Fruit fly (Drosophila melanogaster) whole organism, embryonic: ENCODE data around the gene CG34417.

Experiments
- Adf1 ChIP-seq: fragments of 200-800 bp; sonication (Bioruptor generic); IDR thresholded peaks from 2 replicates; pipeline ENCODE4 v1.3.6; 2022; ENCODE audit warnings: missing biosample characterization, missing genetic modification characterization
- BtbVII ChIP-seq: fragments of 200-800 bp; sonication (Bioruptor generic); optimal IDR thresholded peaks from 3 replicates; lab custom pipeline; 2017; ENCODE audit warnings: missing biosample characterization, mild to moderate bottlenecking, missing genetic modification characterization
- C15 ChIP-seq: fragments of 200-800 bp; sonication (Bioruptor generic); IDR thresholded peaks from 3 replicates; pipeline ENCODE4 v1.3.6; 2022; ENCODE audit warnings: missing biosample characterization, missing genetic modification characterization
- CG10431 ChIP-seq: fragments of 200-800 bp; sonication (Bioruptor generic); optimal IDR thresholded peaks from 3 replicates; lab custom pipeline; 2018; ENCODE audit warnings: missing biosample characterization, mild to moderate bottlenecking, missing genetic modification characterization
- CG11560 ChIP-seq: fragments of 200-800 bp; sonication (Bioruptor generic); IDR thresholded peaks from 3 replicates; pipeline ENCODE4 v1.3.6; 2022; ENCODE audit warnings: missing biosample characterization, missing genetic modification characterization
- CG11723 ChIP-seq: fragments of 200-800 bp; sonication (Bioruptor generic); optimal IDR thresholded peaks from 2 replicates; lab custom pipeline; 2017; ENCODE audit warnings: missing biosample characterization, mild to moderate bottlenecking, missing genetic modification characterization
- CG12236 ChIP-seq: fragments of 200-800 bp; sonication (Bioruptor generic); optimal IDR thresholded peaks from 2 replicates; lab custom pipeline; 2016; ENCODE audit warnings: missing biosample characterization, missing genetic modification characterization
- CG12769 ChIP-seq: fragments of 200-800 bp; sonication (Bioruptor generic); optimal IDR thresholded peaks from 2 replicates; lab custom pipeline; 2019; ENCODE audit warnings: missing biosample characterization, mild to moderate bottlenecking, missing genetic modification characterization, moderate library complexity
- CG13123 ChIP-seq: fragments of 200-800 bp; sonication (Bioruptor generic); optimal IDR thresholded peaks from 2 replicates; lab custom pipeline; 2016; ENCODE audit warnings: missing biosample characterization, missing genetic modification characterization
- CG1792 ChIP-seq: fragments of 200-800 bp; sonication (Bioruptor generic); optimal IDR thresholded peaks from 2 replicates; lab custom pipeline; 2016; ENCODE audit warnings: missing biosample characterization, missing genetic modification characterization
- CG18599 ChIP-seq: fragments of 200-800 bp; sonication (Bioruptor generic); optimal IDR thresholded peaks from 3 replicates; lab custom pipeline; 2017; ENCODE audit warnings: missing biosample characterization, missing genetic modification characterization, mild to moderate bottlenecking, moderate library complexity, missing genetic modification reagents
- CG2129 ChIP-seq: fragments of 200-800 bp; sonication (Bioruptor generic); IDR thresholded peaks from 2 replicates; pipeline ENCODE4 v1.3.6; 2022; ENCODE audit warnings: missing biosample characterization, missing genetic modification characterization; ENCODE audit not compliant: partially characterized antibody
- CG2199 ChIP-seq: fragments of 200-800 bp; sonication (Bioruptor generic); IDR thresholded peaks from 3 replicates; pipeline ENCODE4 v1.3.6; 2022; ENCODE audit warnings: missing biosample characterization, missing genetic modification characterization
- CG33213 ChIP-seq: fragments of 200-800 bp; sonication (Bioruptor generic); optimal IDR thresholded peaks from 3 replicates; lab custom pipeline; 2016; ENCODE audit warnings: missing biosample characterization, missing genetic modification characterization
- CG3847 ChIP-seq: fragments of 200-800 bp; sonication (Bioruptor generic); IDR thresholded peaks from 2 replicates; pipeline ENCODE4 v1.3.6; 2022; ENCODE audit warnings: missing biosample characterization, missing genetic modification characterization
- CG4282 ChIP-seq: fragments of 200-800 bp; sonication (Bioruptor generic); optimal IDR thresholded peaks from 2 replicates; lab custom pipeline; 2016; ENCODE audit warnings: missing biosample characterization, missing genetic modification characterization
- CG43689 ChIP-seq: fragments of 200-800 bp; sonication (Bioruptor generic); IDR thresholded peaks from 2 replicates; pipeline ENCODE4 v1.3.6; 2022; ENCODE audit warnings: missing biosample characterization, missing genetic modification characterization
- CG4854 ChIP-seq: fragments of 200-800 bp; sonication (Bioruptor generic); optimal IDR thresholded peaks from 2 replicates; lab custom pipeline; 2016; ENCODE audit warnings: missing biosample characterization, missing genetic modification characterization, inconsistent platforms
- CG6854 ChIP-seq: fragments of 200-800 bp; sonication (Bioruptor generic); optimal IDR thresholded peaks from 3 replicates; lab custom pipeline; 2017; ENCODE audit warnings: missing biosample characterization, mild to moderate bottlenecking, missing genetic modification characterization
- CG7987 ChIP-seq: fragments of 200-800 bp; sonication (Bioruptor generic); optimal IDR thresholded peaks from 2 replicates; lab custom pipeline; 2018; ENCODE audit warnings: missing biosample characterization, mild to moderate bottlenecking, missing genetic modification characterization, moderate library complexity
- CG9797 ChIP-seq: fragments of 200-800 bp; sonication (Bioruptor generic); optimal IDR thresholded peaks from 3 replicates; lab custom pipeline; 2018; ENCODE audit warnings: missing biosample characterization, mild to moderate bottlenecking, missing genetic modification characterization
- CkIIα-i1 ChIP-seq: fragments of 200-800 bp; sonication (Bioruptor generic); IDR thresholded peaks from 2 replicates; pipeline ENCODE4 v1.3.6; 2022; ENCODE audit warnings: missing biosample characterization, missing genetic modification characterization
- D19B ChIP-seq: fragments of 200-800 bp; sonication (Bioruptor generic); optimal IDR thresholded peaks from 2 replicates; lab custom pipeline; 2017; ENCODE audit warnings: missing biosample characterization, mild to moderate bottlenecking, missing genetic modification characterization
- Gsc ChIP-seq: fragments of 200-800 bp; sonication (Bioruptor generic); IDR thresholded peaks from 2 replicates; pipeline ENCODE4 v1.3.6; 2022; ENCODE audit warnings: missing biosample characterization, missing genetic modification characterization
- Gug ChIP-seq: fragments of 200-800 bp; sonication (Bioruptor generic); IDR thresholded peaks from 4 replicates; pipeline ENCODE4 v1.3.6; 2022; ENCODE audit warnings: missing biosample characterization, missing genetic modification characterization
- HLH3B ChIP-seq: fragments of 200-800 bp; sonication (Bioruptor generic); IDR thresholded peaks from 2 replicates; pipeline ENCODE4 v1.3.6; 2022; ENCODE audit warnings: missing biosample characterization, missing genetic modification characterization
- Hr51 ChIP-seq, 2 experiments: fragments of 200-800 bp; sonication (Bioruptor generic); optimal IDR thresholded peaks; 2 replicates in 1 of 2; 3 replicates in 1 of 2; lab custom pipeline; 2016 to 2018; ENCODE audit warnings: missing biosample characterization in 2 of 2, missing genetic modification characterization in 2 of 2, mild to moderate bottlenecking in 1 of 2, moderate library complexity in 1 of 2
- Ravus ChIP-seq: fragments of 200-800 bp; sonication (Bioruptor generic); IDR thresholded peaks from 2 replicates; pipeline ENCODE4 v1.3.6; 2022; ENCODE audit warnings: missing biosample characterization, missing genetic modification characterization
- Six4 ChIP-seq: fragments of 200-800 bp; sonication (Bioruptor generic); optimal IDR thresholded peaks from 2 replicates; lab custom pipeline; 2016; ENCODE audit warnings: missing biosample characterization, missing genetic modification characterization
- Sox102F ChIP-seq: fragments of 200-800 bp; sonication (Bioruptor generic); optimal IDR thresholded peaks from 2 replicates; lab custom pipeline; 2018; ENCODE audit warnings: missing biosample characterization, mild to moderate bottlenecking, missing genetic modification characterization, moderate library complexity
- Spps ChIP-seq: fragments of 200-800 bp; sonication (Bioruptor generic); optimal IDR thresholded peaks from 2 replicates; lab custom pipeline; 2018; ENCODE audit warnings: missing biosample characterization, mild to moderate bottlenecking, missing genetic modification characterization
- Sry-β ChIP-seq: fragments of 200-800 bp; sonication (Bioruptor generic); optimal IDR thresholded peaks from 2 replicates; lab custom pipeline; 2018; ENCODE audit warnings: missing biosample characterization, mild to moderate bottlenecking, missing genetic modification characterization, moderate library complexity
- TFAM ChIP-seq: fragments of 200-800 bp; sonication (Bioruptor generic); optimal IDR thresholded peaks from 2 replicates; lab custom pipeline; 2017; ENCODE audit warnings: missing biosample characterization, missing genetic modification characterization, inconsistent platforms
- Trl ChIP-seq, 3 experiments: fragments of >200 bp in 2 of 3; fragments of 200-800 bp in 1 of 3; sonication (Bioruptor generic) in 1 of 3; optimal IDR thresholded peaks; 2 replicates in 1 of 3; 3 replicates in 2 of 3; lab custom pipeline; 2016 to 2017; ENCODE audit warnings: missing biosample characterization in 1 of 3, missing genetic modification characterization in 1 of 3
- Xrp1 ChIP-seq: fragments of 200-800 bp; sonication (Bioruptor generic); IDR thresholded peaks from 2 replicates; pipeline ENCODE4 v1.3.6; 2022; ENCODE audit warnings: missing biosample characterization, missing genetic modification characterization
- ase ChIP-seq: fragments of 200-800 bp; sonication (Bioruptor generic); IDR thresholded peaks from 3 replicates; pipeline ENCODE4 v1.3.6; 2022; ENCODE audit warnings: missing biosample characterization, missing genetic modification characterization
- chif ChIP-seq, 2 experiments: fragments of 200-800 bp; sonication (Bioruptor generic); optimal IDR thresholded peaks; 3 replicates each; lab custom pipeline; 2016; ENCODE audit warnings: missing biosample characterization in 2 of 2, missing genetic modification characterization in 2 of 2
- crp ChIP-seq, 2 experiments: fragments of 200-800 bp; sonication (Bioruptor generic); optimal IDR thresholded peaks; 2 replicates in 1 of 2; 3 replicates in 1 of 2; lab custom pipeline; 2017; ENCODE audit warnings: missing biosample characterization in 2 of 2, missing genetic modification characterization in 2 of 2, mild to moderate bottlenecking in 1 of 2, moderate library complexity in 1 of 2
- dimm ChIP-seq: fragments of 200-800 bp; sonication (Bioruptor generic); IDR thresholded peaks from 2 replicates; pipeline ENCODE4 v1.3.6; 2022; ENCODE audit warnings: missing biosample characterization, missing genetic modification characterization
- dm ChIP-seq: fragments of 200-800 bp; sonication (Bioruptor generic); optimal IDR thresholded peaks from 3 replicates; lab custom pipeline; 2016; ENCODE audit warnings: missing biosample characterization, missing genetic modification characterization
- fu2 ChIP-seq: fragments of 200-800 bp; sonication (Bioruptor generic); optimal IDR thresholded peaks from 2 replicates; lab custom pipeline; 2016; ENCODE audit warnings: missing biosample characterization, missing genetic modification characterization
- ken ChIP-seq: fragments of 200-800 bp; sonication (Bioruptor generic); IDR thresholded peaks from 3 replicates; pipeline ENCODE4 v1.3.6; 2022; ENCODE audit warnings: missing biosample characterization, missing genetic modification characterization
- oc ChIP-seq: fragments of 200-800 bp; sonication (Bioruptor generic); optimal IDR thresholded peaks from 2 replicates; lab custom pipeline; 2018; ENCODE audit warnings: missing biosample characterization, mild to moderate bottlenecking, missing genetic modification characterization, moderate library complexity
- pum ChIP-seq: fragments of 200-800 bp; sonication (Bioruptor generic); optimal IDR thresholded peaks from 2 replicates; lab custom pipeline; 2016; ENCODE audit warnings: missing biosample characterization, missing genetic modification characterization
- run ChIP-seq: fragments of 200-800 bp; sonication (Bioruptor generic); optimal IDR thresholded peaks from 3 replicates; lab custom pipeline; 2018; ENCODE audit warnings: missing biosample characterization, mild to moderate bottlenecking, missing genetic modification characterization
- sim ChIP-seq: fragments of 200-800 bp; sonication (Bioruptor generic); IDR thresholded peaks from 2 replicates; pipeline ENCODE4 v1.3.6; 2022; ENCODE audit warnings: missing biosample characterization, missing genetic modification characterization
- tgo ChIP-seq: fragments of 200-800 bp; sonication (Bioruptor generic); IDR thresholded peaks from 3 replicates; pipeline ENCODE4 v1.3.6; 2022; ENCODE audit warnings: missing biosample characterization, missing genetic modification characterization
- tio ChIP-seq: fragments of 200-800 bp; sonication (Bioruptor generic); optimal IDR thresholded peaks from 2 replicates; lab custom pipeline; 2017; ENCODE audit warnings: missing biosample characterization, missing genetic modification characterization, inconsistent platforms
- unc-4 ChIP-seq: fragments of 200-800 bp; sonication (Bioruptor generic); IDR thresholded peaks from 2 replicates; pipeline ENCODE4 v1.3.6; 2022; ENCODE audit warnings: missing biosample characterization, missing genetic modification characterization; ENCODE audit not compliant: partially characterized antibody

CG34417 gene

DNA sequence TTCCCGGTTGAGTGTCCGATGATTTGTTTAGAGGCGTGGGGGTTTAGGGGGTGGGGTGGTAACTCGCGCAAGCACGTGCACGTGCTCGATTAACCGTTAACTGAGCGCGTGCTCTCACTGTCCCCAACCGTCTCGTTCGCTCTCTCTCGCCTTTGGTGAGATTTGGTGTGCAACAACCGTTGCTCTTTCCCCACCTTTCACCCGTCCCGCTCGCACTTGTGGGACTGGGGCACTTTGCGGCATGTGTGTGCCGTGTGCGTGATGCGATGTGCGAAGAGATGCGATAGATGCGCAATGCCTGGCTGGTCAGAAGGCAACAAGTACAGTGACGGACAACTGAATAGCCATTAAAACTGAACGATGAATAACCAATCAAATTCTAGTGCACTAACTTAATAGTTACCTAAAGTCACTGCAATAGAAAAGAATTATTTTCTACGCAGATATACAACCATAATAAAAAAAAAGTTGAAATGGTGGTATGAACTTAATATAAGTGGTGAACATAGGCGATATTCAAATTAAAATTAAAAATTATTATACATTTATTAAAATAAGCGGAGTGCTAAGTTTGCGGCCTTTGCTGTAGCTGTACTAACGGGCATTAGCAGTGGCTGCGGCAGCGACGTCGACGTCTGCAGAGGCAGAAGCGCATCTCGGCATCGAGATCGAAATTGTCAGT, 30.8 kb downstream of the CG34417 start (continued):
- TF ChIP-seq run (tag; lab: Kevin White, UChicago): peak; percentile 77
- peak; percentile 24 to 92 for TF ChIP-seq Hr51 (GFP tag; optimal IDR thresholded peaks at IDR 0.05; lab: Kevin White, UChicago)
- peak; percentile 40; the same call in 1 of the 3 replicates for TF ChIP-seq CG2199 (GFP tag; lab: Robert Waterston, UW)
- peak; percentile 87 for TF ChIP-seq oc
- peak; percentile 63 for TF ChIP-seq CG6854 (GFP tag; lab: Kevin White, UChicago)
- no peak for TF ChIP-seq CkIIα-i1 (GFP tag; lab: Robert Waterston, UW)
- TF ChIP-seq D19B (GFP tag; lab: Kevin White, UChicago): peak; percentile 42
- TF ChIP-seq CG2129 (GFP tag; lab: Robert Waterston, UW): no peak
- TF ChIP-seq tgo (GFP tag; lab: Robert Waterston, UW): peak; percentile 87
- TF ChIP-seq CG11723 (GFP tag; lab: Kevin White, UChicago): peak; percentile 82
- TF ChIP-seq pum: peak; percentile 53
- peak; percentile 90 for TF ChIP-seq Sox102F (GFP tag; lab: Kevin White, UChicago)
- peak; percentile 88 for TF ChIP-seq HLH3B (GFP tag; lab: Robert Waterston, UW)
- peak; percentile 40 for TF ChIP-seq TFAM (GFP tag; lab: Kevin White, UChicago)
- TF ChIP-seq ken (GFP tag; lab: Robert Waterston, UW): peak; percentile 76
- TF ChIP-seq dm: no peak
- TF ChIP-seq CG12769: peak; percentile 39
- TF ChIP-seq Sry-β (GFP tag; lab: Kevin White, UChicago): peak; percentile 60
- no peak for TF ChIP-seq fu2 (GFP tag; lab: Kevin White, UChicago)
- no peak for TF ChIP-seq CG33213
- TF ChIP-seq CG1792 (GFP tag; lab: Kevin White, UChicago): no peak
- no peak for TF ChIP-seq CG4282 (GFP tag; lab: Kevin White, UChicago)
- peak; percentile 91 for TF ChIP-seq Spps (tag; lab: Kevin White, UChicago)
- peak; percentile 27; the same call in 1 of the 3 replicates for TF ChIP-seq CG11560
- peak; percentile 53 for TF ChIP-seq CG13123 (GFP tag; lab: Kevin White, UChicago)
- TF ChIP-seq CG4854 (GFP tag; lab: Kevin White, UChicago): peak; percentile 49
- TF ChIP-seq CG10431 (GFP tag; lab: Kevin White, UChicago): peak; percentile 78
- TF ChIP-seq Gug (GFP tag; lab: Robert Waterston, UW): peak; percentile 49
- peak in 1 of 2 experiments; percentile 55 for TF ChIP-seq Trl (optimal IDR thresholded peaks at IDR 0.05; lab: Kevin White, UChicago)
- no peak for TF ChIP-seq Trl (GFP tag; optimal IDR thresholded peaks at IDR 0.05; lab: Kevin White, UChicago)
- peak; percentile 81 for TF ChIP-seq Six4 (GFP tag; lab: Kevin White, UChicago)
- TF ChIP-seq CG43689: peak; percentile 46; the same call in 1 of the 2 replicates
- peak; percentile 29 for TF ChIP-seq CG9797 (GFP tag; lab: Kevin White, UChicago)
- TF ChIP-seq unc-4 (GFP tag; lab: Robert Waterston, UW): no peak
- peak in 1 of 2 experiments; percentile 69 for TF ChIP-seq chif (GFP tag; optimal IDR thresholded peaks at IDR 0.05; lab: Kevin White, UChicago)
- peak; percentile 83 for TF ChIP-seq tio (GFP tag; lab: Kevin White, UChicago)
- peak in 1 of 2 experiments; percentile 51 for TF ChIP-seq crp (GFP tag; optimal IDR thresholded peaks at IDR 0.05; lab: Kevin White, UChicago)
- TF ChIP-seq Ravus: no peak; the same call in 1 of the 2 replicates
- TF ChIP-seq BtbVII (GFP tag; lab: Kevin White, UChicago): peak; percentile 71
- TF ChIP-seq CG3847 (GFP tag; lab: Robert Waterston, UW): peak; percentile 75
- no peak for TF ChIP-seq CG12236
- TF ChIP-seq dimm (GFP tag; lab: Robert Waterston, UW): peak; percentile 44; the same call in 1 of the 2 replicates
- no peak for TF ChIP-seq C15 (GFP tag; lab: Robert Waterston, UW)
- peak; percentile 76; the same call in 1 of the 2 replicates for TF ChIP-seq sim (GFP tag; lab: Robert Waterston, UW)
- TF ChIP-seq Gsc (GFP tag; lab: Robert Waterston, UW): peak; percentile 69
- peak; percentile 64 for TF ChIP-seq Adf1
- peak; percentile 91 for TF ChIP-seq Xrp1 (GFP tag; lab: Robert Waterston, UW)
- TF ChIP-seq ase (GFP tag; lab: Robert Waterston, UW): peak; percentile 55; the same call in 2 of the 3 replicates
- no peak for TF ChIP-seq CG7987 (GFP tag; lab: Kevin White, UChicago)
- peak; percentile 85 for TF ChIP-seq CG18599 (GFP tag; lab: Kevin White, UChicago)
